Worm (Caenorhabditis elegans) whole organism, L2 larva: Measurements from ENCODE around the gene irg-1.

ENCODE experiments used
- F13H6.1 ChIP-seq: sonication (generic microtip); optimal IDR thresholded peaks from 2 replicates; lab custom pipeline; 2016; ENCODE audit warnings: missing genetic modification characterization, missing compliant biosample characterization
- Y55F3AM.14 ChIP-seq: fragments of 200-800 bp; sonication (Bioruptor generic); optimal IDR thresholded peaks from 2 replicates; lab custom pipeline; 2018; ENCODE audit warnings: mild to moderate bottlenecking, missing genetic modification characterization, missing compliant biosample characterization
- ceh-82 ChIP-seq: fragments of 150-350 bp; optimal IDR thresholded peaks from 2 replicates; lab custom pipeline; 2014; ENCODE audit warnings: missing biosample characterization, missing genetic modification characterization
- lin-39 ChIP-seq: fragments of 150-350 bp; optimal IDR thresholded peaks from 2 replicates; lab custom pipeline; 2014; ENCODE audit warnings: missing biosample characterization, missing genetic modification reagents, missing genetic modification characterization
- mab-5 ChIP-seq: fragments of 150-350 bp; optimal IDR thresholded peaks from 2 replicates; lab custom pipeline; 2014; ENCODE audit warnings: missing biosample characterization, missing genetic modification characterization
- mdl-1 ChIP-seq, 2 experiments: fragments of 150-350 bp in 1 of 2; sonication (generic microtip) in 1 of 2; optimal IDR thresholded peaks; 2 replicates each; lab custom pipeline; 2017; ENCODE audit warnings: missing biosample characterization in 2 of 2, missing genetic modification characterization in 2 of 2
- nhr-10 ChIP-seq: sonication (generic microtip); optimal IDR thresholded peaks from 2 replicates; lab custom pipeline; 2017; ENCODE audit warnings: missing biosample characterization, missing genetic modification characterization
- nhr-11 ChIP-seq: fragments of 150-350 bp; optimal IDR thresholded peaks from 2 replicates; lab custom pipeline; 2014; ENCODE audit warnings: missing biosample characterization, missing genetic modification characterization
- unc-55 ChIP-seq: fragments of 150-350 bp; sonication (generic microtip); optimal IDR thresholded peaks from 3 replicates; lab custom pipeline; 2014; ENCODE audit warnings: missing biosample characterization, missing genetic modification reagents, missing genetic modification characterization

- TF ChIP-seq ceh-82 (tag; lab: Kevin White, UChicago) (no peak), mab-5 (tag; lab: Kevin White, UChicago) (no peak), nhr-11 (no peak), nhr-10 (tag; lab: Kevin White, UChicago) (no peak), mdl-1 (tag; optimal IDR thresholded peaks at IDR 0.05; lab: Kevin White, UChicago) (no peak), Y55F3AM.14 (GFP tag; lab: Kevin White, UChicago) (no peak), unc-55 (no peak), lin-39 (tag; lab: Kevin White, UChicago) (no peak), F13H6.1 (tag; lab: Kevin White, UChicago) (no peak)
Observed at ce11 chrV:3554869-3555268, 31.5 kb downstream of the irg-1 start, which contains the start of gene grl-29.
